Fruit fly (Drosophila melanogaster) S2 (cell line): Measurements from ENCODE around the gene a10.

Source experiments
- CG8478 ChIP-seq: fragments of >200 bp; optimal IDR thresholded peaks from 2 replicates; lab custom pipeline; 2018
- CTCF ChIP-seq, 2 experiments: fragments of >200 bp; optimal IDR thresholded peaks; 2 replicates each; lab custom pipeline; 2018

dm6 chr3L:17031971-17032370 lies 8.4 kb upstream of the a10 start, which contains the start of gene Ilp8:
- TF ChIP-seq CG8478 (lab: Kevin White, UChicago) (no peak), CTCF (optimal IDR thresholded peaks at IDR 0.05; lab: Kevin White, UChicago) (no peak)
